Worm (Caenorhabditis elegans) whole organism, young adult: ENCODE measurements around the gene R151.8.

Source experiments
- C17E4.6 ChIP-seq: fragments of 200-800 bp; sonication (Bioruptor generic); IDR thresholded peaks from 2 replicates; pipeline ENCODE4 v1.3.6; 2022; ENCODE audit warnings: missing genetic modification reagents, missing genetic modification characterization, missing compliant biosample characterization
- D2030.7 ChIP-seq: fragments of 200-800 bp; sonication (Bioruptor generic); IDR thresholded peaks from 2 replicates; pipeline ENCODE4 v1.3.6; 2022; ENCODE audit warnings: missing genetic modification reagents, missing genetic modification characterization, missing compliant biosample characterization
- Y56A3A.18 ChIP-seq: fragments of 200-800 bp; sonication (Bioruptor generic); IDR thresholded peaks from 2 replicates; pipeline ENCODE4 v1.3.6; 2022; ENCODE audit warnings: missing genetic modification reagents, missing genetic modification characterization, missing compliant biosample characterization
- ceh-91 ChIP-seq: fragments of 200-800 bp; sonication (Bioruptor generic); IDR thresholded peaks from 2 replicates; pipeline ENCODE4 v1.3.6; 2022; ENCODE audit warnings: missing genetic modification reagents, missing genetic modification characterization, missing compliant biosample characterization
- fkh-3 ChIP-seq: sonication (generic microtip); optimal IDR thresholded peaks from 2 replicates; lab custom pipeline; 2016; ENCODE audit warnings: mild to moderate bottlenecking, missing genetic modification characterization, missing compliant biosample characterization
- lin-26 ChIP-seq: fragments of 200-800 bp; sonication (Bioruptor generic); IDR thresholded peaks from 2 replicates; pipeline ENCODE4 v1.3.6; 2022; ENCODE audit warnings: missing genetic modification reagents, missing genetic modification characterization, missing compliant biosample characterization
- nhr-179 ChIP-seq: sonication (generic microtip); optimal IDR thresholded peaks from 2 replicates; lab custom pipeline; 2016; ENCODE audit warnings: mild to moderate bottlenecking, missing genetic modification characterization, missing compliant biosample characterization
- snpc-4 ChIP-seq, 5 experiments: fragments of 150-350 bp in 1 of 5; sonication (generic microtip) in 4 of 5; optimal IDR thresholded peaks; 2 replicates each; lab custom pipeline; 2014 to 2018; ENCODE audit warnings: missing genetic modification characterization in 5 of 5, missing biosample characterization in 3 of 5, antibody characterized with exemption in 2 of 5, mild to moderate bottlenecking in 2 of 5, missing compliant biosample characterization in 2 of 5, missing genotype in 2 of 5, moderate library complexity in 2 of 5, missing genetic modification reagents in 1 of 5
- somi-1 ChIP-seq: fragments of 200-800 bp; sonication (Bioruptor generic); optimal IDR thresholded peaks from 2 replicates; lab custom pipeline; 2018; ENCODE audit warnings: mild to moderate bottlenecking, missing genetic modification characterization, missing compliant biosample characterization
- unc-62 ChIP-seq: fragments of 150-350 bp; optimal IDR thresholded peaks from 2 replicates; lab custom pipeline; 2014; ENCODE audit warnings: missing biosample characterization, missing genetic modification reagents, missing genetic modification characterization

DNA sequence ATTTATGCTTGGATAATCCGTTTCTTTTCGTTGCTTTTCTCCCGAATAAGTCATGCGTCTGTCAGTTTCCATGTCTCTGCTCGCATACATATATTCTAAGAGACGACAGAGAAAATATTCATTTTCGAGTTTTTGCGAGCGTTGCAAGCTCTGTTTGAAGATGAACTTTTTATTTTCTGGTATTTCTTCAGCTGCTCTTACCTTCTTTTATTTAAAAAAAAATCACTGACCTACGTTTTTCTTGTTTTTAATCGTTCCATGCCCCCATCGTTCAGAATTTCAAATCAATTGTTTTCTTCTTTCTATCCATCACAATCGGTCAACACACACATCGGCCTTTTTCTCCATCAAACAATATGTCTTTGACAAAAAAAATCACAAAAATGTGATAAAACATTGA, 19.1 kb downstream of the R151.8 start:
- no peak for TF ChIP-seq unc-62
- TF ChIP-seq lin-26 (GFP tag; lab: Robert Waterston, UW): no peak
- TF ChIP-seq nhr-179 (tag; lab: Kevin White, UChicago): no peak
- TF ChIP-seq D2030.7 (GFP tag; lab: Robert Waterston, UW): no peak
- no peak for TF ChIP-seq Y56A3A.18 (GFP tag; lab: Robert Waterston, UW)
- TF ChIP-seq fkh-3 (tag; lab: Kevin White, UChicago): no peak
- TF ChIP-seq snpc-4 (GFP tag; optimal IDR thresholded peaks at IDR 0.05; lab: Kevin White, UChicago): no peak
- TF ChIP-seq snpc-4 (tag; optimal IDR thresholded peaks at IDR 0.05; lab: Kevin White, UChicago): no peak
- TF ChIP-seq C17E4.6 (GFP tag; lab: Robert Waterston, UW): no peak
- no peak for TF ChIP-seq somi-1 (GFP tag; lab: Kevin White, UChicago)
- no peak for TF ChIP-seq ceh-91 (GFP tag; lab: Robert Waterston, UW)
